Worm (Caenorhabditis elegans) whole organism, young adult: ENCODE data around the gene ZK1098.11.

Experiments used
- egl-18 ChIP-seq: fragments of 200-800 bp; sonication (Bioruptor generic); IDR thresholded peaks from 2 replicates; pipeline ENCODE4 v1.3.6; 2022; ENCODE audit warnings: missing genetic modification reagents, missing genetic modification characterization, missing compliant biosample characterization
- ets-4 ChIP-seq: fragments of 200-800 bp; sonication (Bioruptor generic); optimal IDR thresholded peaks from 2 replicates; lab custom pipeline; 2018; ENCODE audit warnings: mild to moderate bottlenecking, missing genetic modification characterization, missing compliant biosample characterization
- madf-3 ChIP-seq: fragments of 200-800 bp; sonication (Bioruptor generic); IDR thresholded peaks from 2 replicates; pipeline ENCODE4 v1.3.6; 2022; ENCODE audit warnings: missing genetic modification reagents, missing genetic modification characterization, missing compliant biosample characterization
- rcor-1 ChIP-seq: fragments of 200-800 bp; sonication (Bioruptor generic); IDR thresholded peaks from 2 replicates; pipeline ENCODE4 v1.3.6; 2022; ENCODE audit warnings: missing genetic modification reagents, missing genetic modification characterization, missing compliant biosample characterization

DNA sequence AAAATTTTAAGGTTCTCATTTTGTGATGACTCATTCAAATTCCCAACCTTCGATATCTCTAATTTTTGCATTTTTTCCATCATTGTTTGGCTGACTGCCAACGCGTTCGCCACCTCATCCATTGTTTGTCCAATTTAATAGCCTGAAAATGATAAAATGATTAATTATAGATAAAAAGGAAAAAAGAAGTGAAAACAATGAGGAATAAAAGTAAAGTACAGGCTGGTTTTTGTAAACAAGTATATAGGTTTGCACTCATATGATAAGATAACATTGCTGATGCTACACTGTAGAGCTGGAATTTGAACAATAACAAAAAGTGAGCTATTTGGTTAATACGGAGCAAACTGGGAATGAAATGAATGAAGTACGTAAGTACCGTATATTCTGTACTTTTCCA is 25.8 kb downstream of the ZK1098.11 start, which contains the start of gene C48B4.3:
- TF ChIP-seq madf-3 (GFP tag; lab: Robert Waterston, UW) (no peak), rcor-1 (GFP tag; lab: Robert Waterston, UW) (no peak), ets-4 (GFP tag; lab: Kevin White, UChicago) (no peak), egl-18 (GFP tag; lab: Robert Waterston, UW) (no peak)
